Worm (Caenorhabditis elegans) whole organism, L4 larva: ENCODE results near the gene B0252.8.

Experiments used
- D1046.2 ChIP-seq: fragments of 200-800 bp; sonication (Bioruptor generic); IDR thresholded peaks from 2 replicates; pipeline ENCODE4 v1.3.6; 2022; ENCODE audit warnings: missing genetic modification characterization, missing compliant biosample characterization
- F49E8.2 ChIP-seq: sonication (generic microtip); optimal IDR thresholded peaks from 2 replicates; lab custom pipeline; 2016; ENCODE audit warnings: missing compliant biosample characterization, mild to moderate bottlenecking, missing genetic modification characterization, borderline replicate concordance
- T20F7.1 ChIP-seq: fragments of 200-800 bp; sonication (Bioruptor generic); optimal IDR thresholded peaks from 2 replicates; lab custom pipeline; 2018; ENCODE audit warnings: mild to moderate bottlenecking, missing genetic modification characterization, missing compliant biosample characterization
- T26A8.4 ChIP-seq: fragments of 200-800 bp; sonication (Bioruptor generic); IDR thresholded peaks from 2 replicates; pipeline ENCODE4 v1.3.6; 2022; ENCODE audit warnings: missing genetic modification characterization, missing compliant biosample characterization
- Y48G9A.11 ChIP-seq: fragments of 200-800 bp; sonication (Bioruptor generic); IDR thresholded peaks from 2 replicates; pipeline ENCODE4 v1.3.6; 2022; ENCODE audit warnings: missing genetic modification reagents, missing genetic modification characterization, missing compliant biosample characterization
- Y75B8A.6 ChIP-seq: fragments of 200-800 bp; sonication (Bioruptor generic); IDR thresholded peaks from 2 replicates; pipeline ENCODE4 v1.3.6; 2022; ENCODE audit warnings: missing genetic modification reagents, missing genetic modification characterization, missing compliant biosample characterization
- ZK337.2 ChIP-seq: fragments of 200-800 bp; sonication (Bioruptor generic); IDR thresholded peaks from 2 replicates; pipeline ENCODE4 v1.3.6; 2022; ENCODE audit warnings: missing genetic modification reagents, missing genetic modification characterization, missing compliant biosample characterization
- ZK546.5 ChIP-seq, 2 experiments: sonication (generic microtip); optimal IDR thresholded peaks; 2 replicates each; lab custom pipeline; 2017; ENCODE audit warnings: missing biosample characterization in 2 of 2, missing genetic modification characterization in 2 of 2
- ama-1 ChIP-seq: fragments of 150-350 bp; optimal IDR thresholded peaks from 2 replicates; lab custom pipeline; 2014; ENCODE audit warnings: inconsistent platforms, mixed read lengths
- arid-1 ChIP-seq: fragments of 200-800 bp; sonication (Bioruptor generic); conservative IDR thresholded peaks from 2 replicates; pipeline ENCODE4 v1.3.6; 2022; ENCODE audit warnings: missing genetic modification reagents, missing genetic modification characterization, missing compliant biosample characterization
- ceh-44 ChIP-seq: fragments of 200-800 bp; sonication (Bioruptor generic); IDR thresholded peaks from 2 replicates; pipeline ENCODE4 v1.3.6; 2022; ENCODE audit warnings: missing genetic modification reagents, missing genetic modification characterization, missing compliant biosample characterization
- ceh-82 ChIP-seq: sonication (generic microtip); optimal IDR thresholded peaks from 2 replicates; lab custom pipeline; 2017; ENCODE audit warnings: missing biosample characterization, missing genetic modification characterization
- cey-2 ChIP-seq: sonication (generic microtip); optimal IDR thresholded peaks from 3 replicates; lab custom pipeline; 2017; ENCODE audit warnings: missing genetic modification characterization, mild to moderate bottlenecking, missing compliant biosample characterization, antibody characterized with exemption, borderline replicate concordance; ENCODE audit not compliant: insufficient read depth
- ctbp-1 ChIP-seq: fragments of 200-800 bp; sonication (Bioruptor generic); IDR thresholded peaks from 2 replicates; pipeline ENCODE4 v1.3.6; 2022; ENCODE audit warnings: missing genetic modification reagents, missing genetic modification characterization, missing compliant biosample characterization
- daf-8 ChIP-seq: fragments of 200-800 bp; sonication (Bioruptor generic); IDR thresholded peaks from 2 replicates; pipeline ENCODE4 v1.3.6; 2022; ENCODE audit warnings: missing genetic modification characterization, missing compliant biosample characterization
- dmd-6 ChIP-seq: fragments of 200-800 bp; sonication (Bioruptor generic); IDR thresholded peaks from 2 replicates; pipeline ENCODE4 v1.3.6; 2022; ENCODE audit warnings: missing genetic modification reagents, missing genetic modification characterization, missing compliant biosample characterization
- dmd-8 ChIP-seq: fragments of 200-800 bp; sonication (Bioruptor generic); IDR thresholded peaks from 2 replicates; pipeline ENCODE4 v1.3.6; 2022; ENCODE audit warnings: missing genetic modification characterization, missing compliant biosample characterization
- dpl-1 ChIP-seq: fragments of 150-350 bp; optimal IDR thresholded peaks from 2 replicates; lab custom pipeline; 2014; ENCODE audit warnings: missing biosample characterization, missing genetic modification reagents, missing genetic modification characterization
- egl-43 ChIP-seq: fragments of 200-800 bp; sonication (Bioruptor generic); IDR thresholded peaks from 2 replicates; pipeline ENCODE4 v1.3.6; 2022; ENCODE audit warnings: missing genetic modification reagents, missing genetic modification characterization, missing compliant biosample characterization
- fkh-10 ChIP-seq: fragments of 150-350 bp; optimal IDR thresholded peaks from 2 replicates; lab custom pipeline; 2014; ENCODE audit warnings: missing biosample characterization, missing genetic modification reagents, missing genetic modification characterization
- fos-1 ChIP-seq: fragments of 150-350 bp; optimal IDR thresholded peaks from 2 replicates; lab custom pipeline; 2014; ENCODE audit warnings: missing biosample characterization, missing genetic modification characterization
- hif-1 ChIP-seq, 2 experiments: sonication (generic microtip); optimal IDR thresholded peaks; 2 replicates each; lab custom pipeline; 2016 to 2017; ENCODE audit warnings: missing compliant biosample characterization in 2 of 2, missing genetic modification characterization in 2 of 2, missing genetic modification reagents in 2 of 2, missing genotype in 2 of 2, mild to moderate bottlenecking in 1 of 2
- hmg-1.1 ChIP-seq: fragments of 200-800 bp; sonication (Bioruptor generic); IDR thresholded peaks from 2 replicates; pipeline ENCODE4 v1.3.6; 2022; ENCODE audit warnings: missing genetic modification reagents, missing genetic modification characterization, missing compliant biosample characterization
- jun-1 ChIP-seq: fragments of 150-350 bp; optimal IDR thresholded peaks from 2 replicates; lab custom pipeline; 2014; ENCODE audit warnings: missing biosample characterization, missing genetic modification reagents, missing genetic modification characterization
- lin-1 ChIP-seq: fragments of 200-800 bp; sonication (Bioruptor generic); IDR thresholded peaks from 2 replicates; pipeline ENCODE4 v1.3.6; 2022; ENCODE audit warnings: missing genetic modification reagents, missing genetic modification characterization, missing compliant biosample characterization
- lin-13 ChIP-seq: fragments of 150-350 bp; optimal IDR thresholded peaks from 2 replicates; lab custom pipeline; 2014; ENCODE audit warnings: missing biosample characterization, missing genetic modification reagents, missing genetic modification characterization
- lin-15B ChIP-seq: fragments of 150-350 bp; sonication (generic microtip); optimal IDR thresholded peaks from 3 replicates; lab custom pipeline; 2014; ENCODE audit warnings: missing biosample characterization, missing genetic modification characterization
- lin-29 ChIP-seq: fragments of 200-800 bp; sonication (Bioruptor generic); IDR thresholded peaks from 2 replicates; pipeline ENCODE4 v1.3.6; 2022; ENCODE audit warnings: missing genetic modification reagents, missing genetic modification characterization, missing compliant biosample characterization
- lin-38 ChIP-seq: fragments of 200-800 bp; sonication (Bioruptor generic); IDR thresholded peaks from 2 replicates; pipeline ENCODE4 v1.3.6; 2022; ENCODE audit warnings: missing genetic modification reagents, missing genetic modification characterization, missing compliant biosample characterization
- lsy-2 ChIP-seq, 2 experiments: fragments of 150-350 bp in 1 of 2; sonication (generic microtip) in 1 of 2; optimal IDR thresholded peaks; 2 replicates each; lab custom pipeline; 2014 to 2017; ENCODE audit warnings: missing biosample characterization in 2 of 2, missing genetic modification characterization in 2 of 2
- madf-9 ChIP-seq: fragments of 200-800 bp; sonication (Bioruptor generic); conservative IDR thresholded peaks from 2 replicates; pipeline ENCODE4 v1.3.6; 2022; ENCODE audit warnings: missing genetic modification reagents, missing genetic modification characterization, missing compliant biosample characterization
- mes-2 ChIP-seq: sonication (generic microtip); optimal IDR thresholded peaks from 2 replicates; lab custom pipeline; 2016; ENCODE audit warnings: missing genotype, mild to moderate bottlenecking, missing genetic modification characterization, missing compliant biosample characterization; ENCODE audit not compliant: poor library complexity, severe bottlenecking
- mxl-3 ChIP-seq: fragments of 200-800 bp; sonication (Bioruptor generic); optimal IDR thresholded peaks from 2 replicates; lab custom pipeline; 2018; ENCODE audit warnings: mild to moderate bottlenecking, missing genetic modification characterization, missing compliant biosample characterization
- nhr-10 ChIP-seq: fragments of 150-350 bp; optimal IDR thresholded peaks from 2 replicates; lab custom pipeline; 2014; ENCODE audit warnings: missing biosample characterization, missing genetic modification characterization
- nhr-237 ChIP-seq: sonication (generic microtip); optimal IDR thresholded peaks from 2 replicates; lab custom pipeline; 2017; ENCODE audit warnings: missing biosample characterization, missing genetic modification characterization
- nhr-25 ChIP-seq: sonication (generic microtip); optimal IDR thresholded peaks from 2 replicates; lab custom pipeline; 2017; ENCODE audit warnings: missing genetic modification characterization, mild to moderate bottlenecking, missing compliant biosample characterization, antibody characterized with exemption, moderate library complexity, borderline replicate concordance; ENCODE audit not compliant: insufficient read depth
- nhr-6 ChIP-seq: fragments of 150-350 bp; optimal IDR thresholded peaks from 2 replicates; lab custom pipeline; 2014; ENCODE audit warnings: missing biosample characterization, missing genetic modification characterization
- saeg-2 ChIP-seq: fragments of 200-800 bp; sonication (Bioruptor generic); IDR thresholded peaks from 2 replicates; pipeline ENCODE4 v1.3.6; 2022; ENCODE audit warnings: missing genetic modification reagents, missing genetic modification characterization, missing compliant biosample characterization
- sdz-12 ChIP-seq: fragments of 200-800 bp; sonication (Bioruptor generic); optimal IDR thresholded peaks from 2 replicates; lab custom pipeline; 2018; ENCODE audit warnings: mild to moderate bottlenecking, missing genetic modification characterization, missing compliant biosample characterization
- spr-1 ChIP-seq: sonication (generic microtip); optimal IDR thresholded peaks from 2 replicates; lab custom pipeline; 2016; ENCODE audit warnings: mild to moderate bottlenecking, missing genetic modification characterization, missing compliant biosample characterization
- spr-3 ChIP-seq: fragments of 200-800 bp; sonication (Bioruptor generic); optimal IDR thresholded peaks from 2 replicates; lab custom pipeline; 2018; ENCODE audit warnings: mild to moderate bottlenecking, missing genetic modification characterization, missing compliant biosample characterization
- tag-97 ChIP-seq: fragments of 200-800 bp; sonication (Bioruptor generic); IDR thresholded peaks from 2 replicates; pipeline ENCODE4 v1.3.6; 2022; ENCODE audit warnings: missing genetic modification characterization, missing compliant biosample characterization
- unc-39 ChIP-seq: sonication (generic microtip); optimal IDR thresholded peaks from 2 replicates; lab custom pipeline; 2017; ENCODE audit warnings: missing biosample characterization, missing genetic modification characterization
- unc-62 ChIP-seq, 3 experiments: fragments of 150-350 bp in 1 of 3; sonication (generic microtip); optimal IDR thresholded peaks in 2 of 3; peaks in 1 of 3; 1 replicate in 1 of 3; 2 replicates in 2 of 3; lab custom pipeline; 2014 to 2017; ENCODE audit warnings: missing biosample characterization in 3 of 3, missing genetic modification characterization in 3 of 3, missing genetic modification reagents in 3 of 3, missing genotype in 1 of 3
- zfp-3 ChIP-seq: fragments of 200-800 bp; sonication (Bioruptor generic); conservative IDR thresholded peaks from 2 replicates; pipeline ENCODE4 v1.3.6; 2022; ENCODE audit warnings: missing genetic modification reagents, missing genetic modification characterization, missing compliant biosample characterization
- zip-11 ChIP-seq: fragments of 200-800 bp; sonication (Bioruptor generic); IDR thresholded peaks from 2 replicates; pipeline ENCODE4 v1.3.6; 2022; ENCODE audit warnings: missing genetic modification characterization, missing compliant biosample characterization
- zip-2 ChIP-seq: fragments of 150-350 bp; optimal IDR thresholded peaks from 2 replicates; lab custom pipeline; 2014; ENCODE audit warnings: missing biosample characterization, missing genetic modification characterization

Gene B0252.8

ce11 chrII:6941520-6941919 lies 25.6 kb downstream of the B0252.8 start:
- TF ChIP-seq nhr-10: no peak
- TF ChIP-seq T26A8.4 (GFP tag; lab: Robert Waterston, UW): no peak
- no peak for TF ChIP-seq ctbp-1
- no peak for TF ChIP-seq D1046.2
- TF ChIP-seq fos-1: no peak
- TF ChIP-seq ama-1 (lab: Kevin White, UChicago): no peak
- TF ChIP-seq T20F7.1 (GFP tag; lab: Kevin White, UChicago): no peak
- no peak for TF ChIP-seq zfp-3
- TF ChIP-seq dmd-8: no peak
- TF ChIP-seq hif-1 (tag; optimal IDR thresholded peaks at IDR 0.05; lab: Kevin White, UChicago): no peak
- no peak for TF ChIP-seq lin-38 (GFP tag; lab: Robert Waterston, UW)
- no peak for TF ChIP-seq hmg-1.1 (GFP tag; lab: Robert Waterston, UW)
- TF ChIP-seq saeg-2 (GFP tag; lab: Robert Waterston, UW): no peak
- TF ChIP-seq F49E8.2 (tag; lab: Kevin White, UChicago): no peak
- TF ChIP-seq unc-39 (tag; lab: Kevin White, UChicago): no peak
- TF ChIP-seq nhr-25 (tag; lab: Kevin White, UChicago): no peak
- TF ChIP-seq ceh-82 (tag; lab: Kevin White, UChicago): no peak
- no peak for TF ChIP-seq mxl-3 (GFP tag; lab: Kevin White, UChicago)
- no peak for TF ChIP-seq zip-11 (GFP tag; lab: Robert Waterston, UW)
- TF ChIP-seq Y48G9A.11 (GFP tag; lab: Robert Waterston, UW): no peak

DNA sequence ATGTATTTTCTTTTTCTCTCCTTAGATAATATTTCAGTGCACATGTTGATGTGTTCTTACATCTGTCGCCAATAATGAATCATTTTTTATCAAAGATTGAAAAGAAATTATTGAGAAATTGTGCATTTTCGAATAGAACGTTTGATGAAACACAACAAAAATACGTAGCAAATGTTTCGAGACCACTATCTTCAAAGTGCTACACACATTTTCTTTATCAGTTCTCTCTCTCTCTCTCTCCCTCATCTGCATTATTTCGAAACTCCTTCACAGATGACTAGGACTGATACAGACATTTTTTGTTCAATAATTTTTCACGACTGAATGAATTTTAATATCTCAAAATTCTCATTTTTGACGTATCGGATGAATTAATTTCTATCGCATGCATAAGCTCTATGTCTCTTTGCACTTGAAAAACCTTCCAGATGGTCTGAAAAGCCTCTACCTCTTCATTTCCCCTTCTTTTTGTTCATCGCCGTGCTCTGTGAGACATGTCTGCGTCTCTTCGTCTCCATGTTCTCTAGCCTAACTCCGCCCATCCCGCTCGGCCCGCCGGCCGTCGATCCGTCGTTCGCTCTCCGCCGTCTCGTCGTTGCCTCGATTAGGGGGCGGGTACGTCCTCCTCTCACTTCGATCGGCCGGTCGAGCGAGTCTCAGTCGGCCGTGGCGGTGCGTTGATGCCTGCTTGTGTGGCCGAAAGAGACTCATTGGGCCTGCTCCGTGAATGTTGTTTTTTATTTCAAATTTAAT lies 27.5 kb downstream of the B0252.8 start:
- TF ChIP-seq ZK546.5 (tag; optimal IDR thresholded peaks at IDR 0.05; lab: Kevin White, UChicago) (no peak), jun-1 (tag; lab: Kevin White, UChicago) (no peak), tag-97 (GFP tag; lab: Robert Waterston, UW) (no peak), lin-29 (GFP tag; lab: Robert Waterston, UW) (no peak), dmd-6 (GFP tag; lab: Robert Waterston, UW) (peak; percentile 29), lin-1 (GFP tag; lab: Robert Waterston, UW) (no peak), unc-62 (GFP tag; optimal IDR thresholded peaks at IDR 0.05 in 1 of 2; lab: Kevin White, UChicago) (peak in 1 of 2 experiments; percentile 33), unc-62 (tag; optimal IDR thresholded peaks at IDR 0.05; lab: Kevin White, UChicago) (no peak), T20F7.1 (GFP tag; lab: Kevin White, UChicago) (peak; percentile 28), ceh-82 (tag; lab: Kevin White, UChicago) (no peak), nhr-25 (tag; lab: Kevin White, UChicago) (no peak), ceh-44 (GFP tag; lab: Robert Waterston, UW) (0 out of 2 replicates have a peak, but pooled peaks have one; percentile 14), lin-15B (tag; lab: Kevin White, UChicago) (no peak), nhr-237 (tag; lab: Kevin White, UChicago) (no peak), lin-13 (GFP tag; lab: Kevin White, UChicago) (no peak), spr-3 (GFP tag; lab: Kevin White, UChicago) (no peak), nhr-6 (no peak), cey-2 (tag; lab: Kevin White, UChicago) (no peak), Y48G9A.11 (GFP tag; lab: Robert Waterston, UW) (no peak), zip-11 (GFP tag; lab: Robert Waterston, UW) (no peak), arid-1 (no peak), lin-38 (GFP tag; lab: Robert Waterston, UW) (no peak), ama-1 (lab: Kevin White, UChicago) (no peak), egl-43 (GFP tag; lab: Robert Waterston, UW) (peak; percentile 78), sdz-12 (GFP tag; lab: Kevin White, UChicago) (no peak), D1046.2 (no peak), Y75B8A.6 (GFP tag; lab: Robert Waterston, UW) (no peak), lsy-2 (tag; optimal IDR thresholded peaks at IDR 0.05; lab: Kevin White, UChicago) (no peak), mes-2 (peak; percentile 37), dpl-1 (GFP tag; lab: Kevin White, UChicago) (peak; percentile 7), ZK337.2 (GFP tag; lab: Robert Waterston, UW) (no peak), madf-9 (no peak), daf-8 (no peak), spr-1 (tag; lab: Kevin White, UChicago) (peak; percentile 16), fkh-10 (GFP tag; lab: Kevin White, UChicago) (no peak), zip-2 (tag; lab: Kevin White, UChicago) (no peak)
